Fruit fly (Drosophila melanogaster) whole organism, prepupa: Measurements from ENCODE around the gene CG5828.

Experiments
- CG10631 ChIP-seq: fragments of 200-800 bp; sonication (Bioruptor generic); optimal IDR thresholded peaks from 2 replicates; lab custom pipeline; 2016; ENCODE audit warnings: missing biosample characterization, missing genetic modification characterization
- CG10669 ChIP-seq: fragments of 200-800 bp; sonication (Bioruptor generic); optimal IDR thresholded peaks from 3 replicates; lab custom pipeline; 2018; ENCODE audit warnings: missing biosample characterization, mild to moderate bottlenecking, missing genetic modification characterization, moderate library complexity
- CG11294 ChIP-seq: fragments of 200-800 bp; sonication (Bioruptor generic); IDR thresholded peaks from 2 replicates; pipeline ENCODE4 v1.3.6; 2022; ENCODE audit warnings: missing biosample characterization, missing genetic modification characterization
- CG11902 ChIP-seq: fragments of 200-800 bp; sonication (Bioruptor generic); optimal IDR thresholded peaks from 3 replicates; lab custom pipeline; 2016; ENCODE audit warnings: missing biosample characterization, missing genetic modification characterization
- CG1621 ChIP-seq: fragments of 200-800 bp; sonication (Bioruptor generic); optimal IDR thresholded peaks from 3 replicates; lab custom pipeline; 2018; ENCODE audit warnings: missing biosample characterization, mild to moderate bottlenecking, missing genetic modification characterization
- CG16779 ChIP-seq: fragments of 200-800 bp; sonication (Bioruptor generic); optimal IDR thresholded peaks from 3 replicates; lab custom pipeline; 2017; ENCODE audit warnings: missing biosample characterization, mild to moderate bottlenecking, missing genetic modification characterization
- CG31627 ChIP-seq: fragments of 200-800 bp; sonication (Bioruptor generic); optimal IDR thresholded peaks from 3 replicates; lab custom pipeline; 2016; ENCODE audit warnings: missing biosample characterization, missing genetic modification characterization
- CG32006 ChIP-seq: fragments of 200-800 bp; sonication (Bioruptor generic); optimal IDR thresholded peaks from 3 replicates; lab custom pipeline; 2017; ENCODE audit warnings: missing biosample characterization, mild to moderate bottlenecking, missing genetic modification characterization
- CG34406 ChIP-seq: fragments of 200-800 bp; sonication (Bioruptor generic); optimal IDR thresholded peaks from 3 replicates; lab custom pipeline; 2016; ENCODE audit warnings: missing biosample characterization, missing genetic modification characterization
- CG4318 ChIP-seq: fragments of 200-800 bp; sonication (Bioruptor generic); optimal IDR thresholded peaks from 3 replicates; lab custom pipeline; 2017; ENCODE audit warnings: missing biosample characterization, mild to moderate bottlenecking, missing genetic modification characterization
- CG6276 ChIP-seq: fragments of 200-800 bp; sonication (Bioruptor generic); optimal IDR thresholded peaks from 2 replicates; lab custom pipeline; 2017; ENCODE audit warnings: missing biosample characterization, mild to moderate bottlenecking, missing genetic modification characterization
- CG6792 ChIP-seq: fragments of 200-800 bp; sonication (Bioruptor generic); optimal IDR thresholded peaks from 3 replicates; lab custom pipeline; 2016; ENCODE audit warnings: missing biosample characterization, missing genetic modification characterization
- CG6854 ChIP-seq: fragments of 200-800 bp; sonication (Bioruptor generic); optimal IDR thresholded peaks from 2 replicates; lab custom pipeline; 2017; ENCODE audit warnings: missing biosample characterization, mild to moderate bottlenecking, missing genetic modification characterization
- Eip75B ChIP-seq: fragments of 200-800 bp; sonication (Bioruptor generic); optimal IDR thresholded peaks from 3 replicates; lab custom pipeline; 2016; ENCODE audit warnings: missing biosample characterization, missing genetic modification characterization
- Eip78C ChIP-seq: fragments of 200-800 bp; sonication (Bioruptor generic); peaks from one replicate; lab custom pipeline; 2016; ENCODE audit warnings: missing biosample characterization, missing genetic modification characterization
- Ets21C ChIP-seq: fragments of 200-800 bp; sonication (Bioruptor generic); optimal IDR thresholded peaks from 3 replicates; lab custom pipeline; 2016; ENCODE audit warnings: missing biosample characterization, missing genetic modification characterization
- Ets96B ChIP-seq: fragments of 200-800 bp; optimal IDR thresholded peaks from 2 replicates; lab custom pipeline; 2019; ENCODE audit warnings: missing biosample characterization, mild to moderate bottlenecking, missing genetic modification characterization, moderate library complexity
- Gug ChIP-seq: fragments of 200-800 bp; sonication (Bioruptor generic); IDR thresholded peaks from 2 replicates; pipeline ENCODE4 v1.3.6; 2022; ENCODE audit warnings: missing biosample characterization, missing genetic modification characterization
- Hr38 ChIP-seq: sonication (Bioruptor generic); optimal IDR thresholded peaks from 2 replicates; lab custom pipeline; 2016; ENCODE audit warnings: missing biosample characterization, missing genetic modification characterization
- Hr39 ChIP-seq: fragments of 200-800 bp; sonication (Bioruptor generic); optimal IDR thresholded peaks from 2 replicates; lab custom pipeline; 2016; ENCODE audit warnings: missing biosample characterization, missing genetic modification characterization
- Lpt ChIP-seq: fragments of 200-800 bp; sonication (Bioruptor generic); optimal IDR thresholded peaks from 3 replicates; lab custom pipeline; 2016; ENCODE audit warnings: missing biosample characterization, missing genetic modification characterization
- Met ChIP-seq: fragments of 200-800 bp; sonication (Bioruptor generic); optimal IDR thresholded peaks from 3 replicates; lab custom pipeline; 2016; ENCODE audit warnings: missing biosample characterization, missing genetic modification characterization
- Smox ChIP-seq: fragments of 200-800 bp; sonication (Bioruptor generic); optimal IDR thresholded peaks from 3 replicates; lab custom pipeline; 2016; ENCODE audit warnings: missing biosample characterization, missing genetic modification characterization
- Sox102F ChIP-seq: fragments of 200-800 bp; sonication (Bioruptor generic); optimal IDR thresholded peaks from 2 replicates; lab custom pipeline; 2016; ENCODE audit warnings: missing biosample characterization, mild to moderate bottlenecking, missing genetic modification characterization
- acj6 ChIP-seq: fragments of 200-800 bp; sonication (Bioruptor generic); optimal IDR thresholded peaks from 3 replicates; lab custom pipeline; 2016; ENCODE audit warnings: missing biosample characterization, missing genetic modification characterization
- cyc ChIP-seq: fragments of 200-800 bp; sonication (Bioruptor generic); optimal IDR thresholded peaks from 3 replicates; lab custom pipeline; 2016; ENCODE audit warnings: missing biosample characterization, missing genetic modification characterization
- dsx ChIP-seq: fragments of 200-800 bp; optimal IDR thresholded peaks from 3 replicates; lab custom pipeline; 2019; ENCODE audit warnings: missing biosample characterization, mild to moderate bottlenecking, missing genetic modification characterization, moderate library complexity; ENCODE audit not compliant: poor library complexity, severe bottlenecking
- eg ChIP-seq: fragments of 200-800 bp; sonication (Bioruptor generic); IDR thresholded peaks from 3 replicates; pipeline ENCODE4 v1.3.6; 2022; ENCODE audit warnings: missing biosample characterization, missing genetic modification characterization
- fd59A ChIP-seq: fragments of 200-800 bp; sonication (Bioruptor generic); optimal IDR thresholded peaks from 2 replicates; lab custom pipeline; 2017; ENCODE audit warnings: missing biosample characterization, mild to moderate bottlenecking, missing genetic modification characterization, missing genetic modification reagents
- fkh ChIP-seq: fragments of 200-800 bp; sonication (Bioruptor generic); optimal IDR thresholded peaks from 3 replicates; lab custom pipeline; 2017; ENCODE audit warnings: missing biosample characterization, mild to moderate bottlenecking, missing genetic modification characterization, moderate library complexity
- salr ChIP-seq, 2 experiments: fragments of 200-800 bp; sonication (Bioruptor generic); optimal IDR thresholded peaks; 3 replicates each; lab custom pipeline; 2016 to 2018; ENCODE audit warnings: missing biosample characterization in 2 of 2, missing genetic modification characterization in 2 of 2, mild to moderate bottlenecking in 1 of 2
- spab ChIP-seq: fragments of 200-800 bp; sonication (Bioruptor generic); optimal IDR thresholded peaks from 2 replicates; lab custom pipeline; 2017; ENCODE audit warnings: missing biosample characterization, mild to moderate bottlenecking, missing genetic modification characterization, missing genetic modification reagents
- svp ChIP-seq: fragments of 200-800 bp; sonication (Bioruptor generic); peaks from one replicate; lab custom pipeline; 2016; ENCODE audit warnings: missing biosample characterization, missing genetic modification characterization
- topi ChIP-seq: fragments of 200-800 bp; sonication (Bioruptor generic); optimal IDR thresholded peaks from 3 replicates; lab custom pipeline; 2016; ENCODE audit warnings: missing biosample characterization, missing genetic modification characterization
- vri ChIP-seq: fragments of 200-800 bp; sonication (Bioruptor generic); optimal IDR thresholded peaks from 3 replicates; lab custom pipeline; 2016; ENCODE audit warnings: missing biosample characterization, mild to moderate bottlenecking, missing genetic modification characterization

CG5828 gene

DNA sequence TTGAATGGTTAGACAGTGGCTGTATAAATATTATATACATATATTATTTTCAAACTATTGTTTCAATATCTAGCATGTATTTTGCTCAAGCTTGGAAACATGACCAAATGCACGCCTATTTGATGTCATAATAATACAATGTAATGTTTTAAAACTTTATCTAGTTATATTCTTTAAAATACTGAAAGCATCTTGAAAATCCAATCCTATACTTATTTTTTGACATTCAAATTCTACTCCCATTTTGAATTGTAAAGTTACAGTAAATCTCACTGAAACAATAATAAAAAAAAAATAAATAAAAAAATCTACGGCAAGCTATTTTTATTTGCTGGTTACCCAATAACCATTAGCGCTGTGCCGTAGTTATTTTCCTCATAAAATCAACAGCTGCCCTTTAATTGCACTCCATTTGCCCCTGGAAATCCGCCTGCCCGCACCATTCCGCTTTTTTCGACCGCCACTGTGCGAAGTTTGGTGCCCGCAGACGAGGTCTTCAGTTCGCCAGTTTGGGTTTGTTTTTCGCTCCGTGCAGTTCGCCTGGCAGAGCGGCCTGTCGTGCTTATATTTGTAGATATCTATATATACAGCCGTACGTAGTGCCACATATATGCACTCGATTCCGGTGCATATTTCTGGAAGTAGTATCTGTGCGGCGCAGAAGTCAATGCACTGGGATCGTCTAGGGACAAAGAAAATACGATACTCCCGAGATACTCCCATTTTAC is 48.7 kb upstream of the CG5828 start (continued):
- no peak for TF ChIP-seq Hr38
- TF ChIP-seq Ets96B, result no peak
- peak; percentile 15 for TF ChIP-seq Ets21C (GFP tag; lab: Kevin White, UChicago)
- TF ChIP-seq svp (GFP tag; lab: Kevin White, UChicago), result peak; percentile 87
- TF ChIP-seq eg (GFP tag; lab: Robert Waterston, UW), result peak; percentile 79
- TF ChIP-seq salr (GFP tag; optimal IDR thresholded peaks at IDR 0.05; lab: Kevin White, UChicago), result peak in 1 of 2 experiments; percentile 35
- peak; percentile 38 for TF ChIP-seq CG16779 (tag; lab: Kevin White, UChicago)
- peak; percentile 40 for TF ChIP-seq CG31627 (GFP tag; lab: Kevin White, UChicago)
- peak; percentile 29 for TF ChIP-seq CG10669 (GFP tag; lab: Kevin White, UChicago)
- peak; percentile 56 for TF ChIP-seq CG6276 (GFP tag; lab: Kevin White, UChicago)
- peak; percentile 17; the same call in 1 of the 2 replicates for TF ChIP-seq CG11294
- TF ChIP-seq CG6854 (GFP tag; lab: Kevin White, UChicago), result peak; percentile 2
- peak; percentile 38 for TF ChIP-seq fkh (GFP tag; lab: Kevin White, UChicago)
- peak; percentile 66 for TF ChIP-seq Met
- peak; percentile 20 for TF ChIP-seq CG11902 (GFP tag; lab: Kevin White, UChicago)
- TF ChIP-seq Gug (GFP tag; lab: Robert Waterston, UW), result peak; percentile 18; the same call in 1 of the 2 replicates
- TF ChIP-seq acj6 (GFP tag; lab: Kevin White, UChicago), result peak; percentile 36
- TF ChIP-seq cyc (GFP tag; lab: Kevin White, UChicago), result peak; percentile 40
- peak; percentile 55 for TF ChIP-seq Sox102F
- peak; percentile 78 for TF ChIP-seq Eip78C (GFP tag; lab: Kevin White, UChicago)

dm6 chr2L:5046261-5046660 is 47.5 kb upstream of the CG5828 start:
- no peak for TF ChIP-seq Smox (GFP tag; lab: Kevin White, UChicago)
- peak; percentile 32 for TF ChIP-seq Eip78C (GFP tag; lab: Kevin White, UChicago)
- no peak for TF ChIP-seq salr (GFP tag; optimal IDR thresholded peaks at IDR 0.05; lab: Kevin White, UChicago)
- no peak for TF ChIP-seq CG10631 (GFP tag; lab: Kevin White, UChicago)

dm6 chr2L:5049974-5050373 is 43.8 kb upstream of the CG5828 start:
- TF ChIP-seq dsx (GFP tag; lab: Kevin White, UChicago) (no peak), CG32006 (peak; percentile 37), acj6 (GFP tag; lab: Kevin White, UChicago) (no peak), CG10669 (GFP tag; lab: Kevin White, UChicago) (no peak), CG31627 (GFP tag; lab: Kevin White, UChicago) (no peak), Eip75B (no peak), CG10631 (GFP tag; lab: Kevin White, UChicago) (no peak), Smox (GFP tag; lab: Kevin White, UChicago) (no peak), vri (GFP tag; lab: Kevin White, UChicago) (no peak), Lpt (GFP tag; lab: Kevin White, UChicago) (no peak), CG6276 (GFP tag; lab: Kevin White, UChicago) (peak; percentile 18), Ets21C (GFP tag; lab: Kevin White, UChicago) (no peak), Hr39 (GFP tag; lab: Kevin White, UChicago) (no peak), CG1621 (tag; lab: Kevin White, UChicago) (peak; percentile 58), CG34406 (no peak), topi (GFP tag; lab: Kevin White, UChicago) (no peak), CG6792 (GFP tag; lab: Kevin White, UChicago) (no peak), CG11902 (GFP tag; lab: Kevin White, UChicago) (no peak), salr (GFP tag; optimal IDR thresholded peaks at IDR 0.05; lab: Kevin White, UChicago) (no peak), CG4318 (GFP tag; lab: Kevin White, UChicago) (no peak), spab (no peak), Sox102F (no peak), fd59A (GFP tag; lab: Kevin White, UChicago) (no peak)
